Worm (Caenorhabditis elegans): ENCODE data around the gene ins-17.
A peak's percentile ranks its signal among the peaks of the same experiment; 100 is the strongest.

The ins-17 gene

DNA sequence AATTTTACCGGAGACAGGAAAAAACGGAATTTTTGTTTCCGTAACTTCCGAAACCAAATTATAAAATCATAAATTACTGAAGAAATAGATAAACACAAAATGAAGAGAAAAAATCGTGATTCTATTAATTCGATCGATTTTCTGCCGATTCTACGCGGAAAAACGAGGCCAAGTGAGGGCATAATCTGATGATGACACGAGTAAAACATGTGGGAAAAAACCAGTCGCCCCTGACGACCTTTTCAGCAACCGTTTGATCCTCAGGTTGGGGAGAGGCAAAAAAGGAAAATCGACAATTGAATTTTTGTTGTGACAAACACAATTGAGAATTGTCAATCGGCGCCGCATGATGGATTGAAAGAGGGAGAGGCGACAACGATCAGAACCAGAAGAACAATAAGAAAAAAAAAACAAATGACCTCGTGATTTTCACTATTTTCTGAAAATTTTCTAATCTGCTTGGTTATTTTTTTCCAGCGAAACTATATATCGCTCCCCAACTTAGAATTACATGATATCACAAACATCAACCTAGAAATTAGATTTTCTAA lies 27.6 kb upstream of the ins-17 start:
- TF ChIP-seq nhr-23 (tag; optimal IDR thresholded peaks at IDR 0.05) (no peak), mab-5 (tag; optimal IDR thresholded peaks at IDR 0.05) (no peak), nhr-237 (tag; optimal IDR thresholded peaks at IDR 0.05) (no peak), nhr-12 (tag; optimal IDR thresholded peaks at IDR 0.05) (no peak), blmp-1 (tag; optimal IDR thresholded peaks at IDR 0.05; ENCODE audit: insufficient read depth) (peak; percentile 56), crh-2 (tag; optimal IDR thresholded peaks at IDR 0.05) (no peak), nhr-129 (tag; optimal IDR thresholded peaks at IDR 0.05) (no peak), unc-62 (GFP tag; optimal IDR thresholded peaks at IDR 0.05) (no peak), R02D3.7 (tag; optimal IDR thresholded peaks at IDR 0.05) (no peak), nhr-25 (tag; optimal IDR thresholded peaks at IDR 0.05) (peak; percentile 74), skn-1 (tag; optimal IDR thresholded peaks at IDR 0.05) (no peak)

DNA sequence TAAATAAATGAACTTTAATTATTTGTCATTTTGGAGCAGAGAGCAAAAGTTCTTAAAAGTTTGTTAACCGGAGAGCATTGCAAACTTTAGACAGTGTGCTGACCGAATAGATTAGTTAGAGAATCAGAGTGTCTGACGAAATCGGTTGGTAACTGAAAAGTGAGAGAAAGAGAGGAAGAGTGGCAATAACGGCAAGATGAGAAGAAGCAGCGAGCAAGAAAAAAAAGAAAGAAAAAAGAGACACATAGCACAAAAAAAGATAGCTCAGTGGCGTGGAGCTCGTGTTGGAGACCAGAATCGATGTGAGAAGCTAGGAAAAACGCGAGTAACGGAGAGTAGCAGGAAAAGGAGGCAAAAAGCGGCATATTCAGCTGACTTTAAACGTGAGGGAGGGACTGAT lies 27.0 kb upstream of the ins-17 start:
- TF ChIP-seq nhr-21 (tag; optimal IDR thresholded peaks at IDR 0.05) (no peak), mbf-1 (tag; optimal IDR thresholded peaks at IDR 0.05) (no peak), zag-1 (tag; optimal IDR thresholded peaks at IDR 0.05) (peak; percentile 75), fos-1 (tag; optimal IDR thresholded peaks at IDR 0.05) (peak; percentile 49), lin-39 (tag; optimal IDR thresholded peaks at IDR 0.05) (peak; percentile 14), ceh-16 (tag; optimal IDR thresholded peaks at IDR 0.05) (no peak), skn-1 (tag; optimal IDR thresholded peaks at IDR 0.05) (no peak), gmeb-1 (tag; optimal IDR thresholded peaks at IDR 0.05) (no peak), alr-1 (tag; optimal IDR thresholded peaks at IDR 0.05) (peak; percentile 33), mdl-1 (tag; optimal IDR thresholded peaks at IDR 0.05) (peak in 1 of 2 experiments; percentile 39), lsy-2 (tag; optimal IDR thresholded peaks at IDR 0.05) (peak; percentile 1 to 67), nhr-23 (tag; optimal IDR thresholded peaks at IDR 0.05) (no peak), nhr-25 (tag; optimal IDR thresholded peaks at IDR 0.05) (no peak), nhr-10 (tag; optimal IDR thresholded peaks at IDR 0.05) (no peak), sma-9 (GFP tag; optimal IDR thresholded peaks at IDR 0.05) (peak; percentile 36), sma-9 (tag; optimal IDR thresholded peaks at IDR 0.05) (no peak), sem-4 (tag; optimal IDR thresholded peaks at IDR 0.05) (no peak), lin-13 (GFP tag; optimal IDR thresholded peaks at IDR 0.05) (no peak), F13H6.1 (tag; optimal IDR thresholded peaks at IDR 0.05) (peak; percentile 61), aly-2 (tag; optimal IDR thresholded peaks at IDR 0.05) (no peak), unc-39 (tag; optimal IDR thresholded peaks at IDR 0.05) (no peak), mab-5 (tag; optimal IDR thresholded peaks at IDR 0.05) (peak; percentile 30), Y55F3AM.14 (GFP tag; optimal IDR thresholded peaks at IDR 0.05) (peak; percentile 46), nhr-237 (tag; optimal IDR thresholded peaks at IDR 0.05) (no peak), elt-3 (tag; optimal IDR thresholded peaks at IDR 0.05) (no peak), lin-11 (tag; optimal IDR thresholded peaks at IDR 0.05) (peak; percentile 18), unc-55 (GFP tag; optimal IDR thresholded peaks at IDR 0.05) (peak; percentile 83), egl-27 (tag; optimal IDR thresholded peaks at IDR 0.05) (peak; percentile 14), nhr-6 (tag; optimal IDR thresholded peaks at IDR 0.05) (peak; percentile 8), nhr-12 (tag; optimal IDR thresholded peaks at IDR 0.05) (no peak), ztf-4 (tag; optimal IDR thresholded peaks at IDR 0.05) (peak; percentile 49), C34F6.9 (tag; optimal IDR thresholded peaks at IDR 0.05) (peak; percentile 86), nhr-129 (tag; optimal IDR thresholded peaks at IDR 0.05) (peak; percentile 93), crh-2 (tag; optimal IDR thresholded peaks at IDR 0.05) (peak; percentile 78), sma-3 (GFP tag; optimal IDR thresholded peaks at IDR 0.05) (no peak), ama-1 (optimal IDR thresholded peaks at IDR 0.05) (no peak), ZK546.5 (tag; optimal IDR thresholded peaks at IDR 0.05) (no peak)

DNA sequence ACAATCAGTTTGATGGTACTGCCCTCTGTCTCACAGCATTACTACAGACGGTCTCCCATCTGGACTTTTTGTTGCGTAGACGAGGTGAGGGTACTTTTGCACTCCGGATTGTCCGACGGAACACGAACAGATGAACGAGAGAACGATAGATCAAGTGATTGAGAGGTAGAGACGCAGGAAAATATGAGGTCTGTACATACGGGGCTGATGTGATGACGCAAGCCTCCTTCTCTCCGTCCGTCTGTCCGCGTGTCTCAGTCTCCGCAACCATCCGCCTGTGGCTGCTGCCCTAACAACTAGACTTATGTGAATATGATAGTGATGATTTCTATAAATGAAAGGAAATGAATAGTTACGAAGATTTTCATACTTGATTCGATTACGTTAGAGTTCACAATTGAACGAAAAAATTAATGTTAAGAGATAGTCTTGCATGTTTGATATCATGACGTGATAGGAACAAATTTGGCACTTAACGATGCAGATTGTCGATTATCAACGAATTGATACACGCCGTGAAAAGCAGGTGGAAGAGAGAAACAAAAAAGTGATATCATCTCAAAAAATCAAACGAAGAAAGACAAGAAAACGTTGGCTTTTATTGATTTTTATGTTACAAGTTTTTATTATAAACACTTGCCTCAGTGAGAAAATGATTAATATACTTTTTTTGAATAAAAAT lies 25.3 kb upstream of the ins-17 start:
- TF ChIP-seq ceh-82 (tag; optimal IDR thresholded peaks at IDR 0.05) (no peak), fos-1 (tag; optimal IDR thresholded peaks at IDR 0.05) (peak; percentile 89), sem-4 (tag; optimal IDR thresholded peaks at IDR 0.05) (no peak), mdl-1 (tag; optimal IDR thresholded peaks at IDR 0.05) (peak in 1 of 2 experiments; percentile 56), gmeb-1 (tag; optimal IDR thresholded peaks at IDR 0.05) (no peak), lin-11 (tag; optimal IDR thresholded peaks at IDR 0.05) (no peak), crh-2 (tag; optimal IDR thresholded peaks at IDR 0.05) (peak; percentile 68), nhr-21 (tag; optimal IDR thresholded peaks at IDR 0.05) (peak; percentile 43), sma-9 (GFP tag; optimal IDR thresholded peaks at IDR 0.05) (peak; percentile 66), sma-9 (tag; optimal IDR thresholded peaks at IDR 0.05) (no peak), sma-3 (GFP tag; optimal IDR thresholded peaks at IDR 0.05) (peak; percentile 38), nhr-237 (tag; optimal IDR thresholded peaks at IDR 0.05) (no peak), nhr-25 (tag; optimal IDR thresholded peaks at IDR 0.05) (peak; percentile 43), nhr-77 (tag; optimal IDR thresholded peaks at IDR 0.05) (no peak), elt-3 (tag; optimal IDR thresholded peaks at IDR 0.05) (no peak)
